Worm (Caenorhabditis elegans) whole organism, L4 larva: Measurements from ENCODE around the gene mrp-7.

Experiments
- lin-1 ChIP-seq: fragments of 200-800 bp; sonication (Bioruptor generic); IDR thresholded peaks from 2 replicates; pipeline ENCODE4 v1.3.6; 2022; ENCODE audit warnings: missing genetic modification reagents, missing genetic modification characterization, missing compliant biosample characterization
- set-16 ChIP-seq: fragments of 200-800 bp; sonication (Bioruptor generic); IDR thresholded peaks from 2 replicates; pipeline ENCODE4 v1.3.6; 2022; ENCODE audit warnings: missing genetic modification reagents, missing genetic modification characterization, missing compliant biosample characterization

DNA sequence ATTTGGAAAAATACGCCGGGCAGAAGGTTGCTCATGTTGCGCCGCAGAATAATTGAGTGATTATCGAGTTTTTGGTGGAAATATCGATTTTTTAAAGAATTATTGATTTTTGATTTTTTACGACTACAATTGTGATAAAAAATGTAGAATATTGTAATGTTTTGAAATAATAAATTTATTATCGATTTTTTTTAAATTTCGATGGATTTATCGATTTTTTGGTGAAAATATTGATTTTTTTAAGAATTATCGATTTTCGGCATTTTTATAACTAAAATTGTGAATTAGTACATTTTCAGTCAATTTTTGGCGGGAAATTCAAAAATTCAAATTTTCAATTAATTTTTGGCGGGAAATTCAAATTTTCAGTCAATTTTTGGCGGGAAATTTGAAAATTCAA lies 44.1 kb upstream of the mrp-7 start:
- TF ChIP-seq set-16 (no peak), lin-1 (GFP tag; lab: Robert Waterston, UW) (no peak)
